Worm (Caenorhabditis elegans) whole organism, L4/young adult: ENCODE measurements around the gene Y47A7.2.

Source experiments
- W03F9.2 ChIP-seq: fragments of 150-350 bp; optimal IDR thresholded peaks from 2 replicates; lab custom pipeline; 2014; ENCODE audit warnings: missing biosample characterization, missing genetic modification characterization
- him-1 ChIP-seq: sonication (generic microtip); optimal IDR thresholded peaks from 2 replicates; lab custom pipeline; 2016; ENCODE audit warnings: missing genotype, missing genetic modification reagents, missing genetic modification characterization, missing compliant biosample characterization

ce11 chrV:5204127-5204526 is 6.0 kb upstream of the Y47A7.2 start, which contains the start of gene ttc-37:
- TF ChIP-seq him-1 (tag; lab: Kevin White, UChicago): no peak
- TF ChIP-seq W03F9.2 (tag; lab: Kevin White, UChicago): no peak
